Worm (Caenorhabditis elegans): ENCODE data around the gene W02F12.4.

The W02F12.4 gene

ce11 chrV:6710462-6710861 lies 3.7 kb upstream of the W02F12.4 start, which contains the start of gene sna-1:
TSS of gene sna-1 (minus strand) at chrV:6710679.
- no peak for TF ChIP-seq dmd-4 (tag; optimal IDR thresholded peaks at IDR 0.05)
- no peak for TF ChIP-seq mbf-1 (tag; optimal IDR thresholded peaks at IDR 0.05)
- peak; percentile 28 for TF ChIP-seq unc-55 (GFP tag; optimal IDR thresholded peaks at IDR 0.05)
- TF ChIP-seq lin-13 (GFP tag; optimal IDR thresholded peaks at IDR 0.05), result no peak
- peak; percentile 36 for TF ChIP-seq ama-1 (optimal IDR thresholded peaks at IDR 0.05)
- TF ChIP-seq aly-2 (tag; optimal IDR thresholded peaks at IDR 0.05), result no peak
- TF ChIP-seq nhr-6 (tag; optimal IDR thresholded peaks at IDR 0.05), result no peak
- no peak for TF ChIP-seq ZK546.5 (tag; optimal IDR thresholded peaks at IDR 0.05)

ce11 chrV:6709050-6709683 lies 2.4 kb upstream of the W02F12.4 start, which contains the start of gene dlst-1:
TSS of gene dlst-1 (minus strand) at chrV:6709101.
- TF ChIP-seq gmeb-1 (tag; optimal IDR thresholded peaks at IDR 0.05), result peak; percentile 43
- TF ChIP-seq nhr-21 (tag; optimal IDR thresholded peaks at IDR 0.05), result peak; percentile 8
- TF ChIP-seq F13H6.1 (tag; optimal IDR thresholded peaks at IDR 0.05), result peak; percentile 40
- TF ChIP-seq ztf-4 (tag; optimal IDR thresholded peaks at IDR 0.05), result no peak
- TF ChIP-seq nhr-25 (tag; optimal IDR thresholded peaks at IDR 0.05), result peak; percentile 45
- TF ChIP-seq nhr-129 (tag; optimal IDR thresholded peaks at IDR 0.05), result peak; percentile 47
- TF ChIP-seq lsy-2 (tag; optimal IDR thresholded peaks at IDR 0.05), result peak; percentile 21 to 45
- peak; percentile 25 for TF ChIP-seq lin-11 (tag; optimal IDR thresholded peaks at IDR 0.05)
- TF ChIP-seq C34F6.9 (tag; optimal IDR thresholded peaks at IDR 0.05), result peak; percentile 29
- no peak for TF ChIP-seq fos-1 (tag; optimal IDR thresholded peaks at IDR 0.05)
- no peak for TF ChIP-seq mdl-1 (tag; optimal IDR thresholded peaks at IDR 0.05)
- no peak for TF ChIP-seq aly-2 (tag; optimal IDR thresholded peaks at IDR 0.05)
- no peak for TF ChIP-seq nhr-77 (tag; optimal IDR thresholded peaks at IDR 0.05)
- no peak for TF ChIP-seq sem-4 (tag; optimal IDR thresholded peaks at IDR 0.05)
- peak; percentile 66 for TF ChIP-seq sma-3 (GFP tag; optimal IDR thresholded peaks at IDR 0.05)

DNA sequence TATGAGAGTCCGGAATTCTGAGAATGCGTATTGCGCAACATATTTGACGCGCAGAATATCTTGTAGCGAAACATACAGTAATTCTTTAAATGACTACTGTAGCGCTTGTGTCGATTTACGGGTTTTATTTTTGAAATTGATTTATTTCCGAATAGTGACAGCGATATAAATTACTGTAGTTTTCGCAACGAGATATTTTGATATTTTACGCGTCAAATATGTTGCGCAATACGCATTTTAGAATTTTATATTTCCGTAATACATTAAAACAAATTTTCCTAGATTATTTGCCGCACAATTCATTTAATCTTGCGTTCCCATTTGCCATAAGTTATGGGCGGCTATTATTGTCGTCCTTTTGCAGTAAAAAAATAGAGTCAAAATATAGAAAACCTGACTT lies 1.4 kb downstream of the W02F12.4 start:
- TF ChIP-seq nhr-77 (tag; optimal IDR thresholded peaks at IDR 0.05) (no peak), ZK546.5 (tag; optimal IDR thresholded peaks at IDR 0.05) (no peak), alr-1 (tag; optimal IDR thresholded peaks at IDR 0.05) (no peak)

DNA sequence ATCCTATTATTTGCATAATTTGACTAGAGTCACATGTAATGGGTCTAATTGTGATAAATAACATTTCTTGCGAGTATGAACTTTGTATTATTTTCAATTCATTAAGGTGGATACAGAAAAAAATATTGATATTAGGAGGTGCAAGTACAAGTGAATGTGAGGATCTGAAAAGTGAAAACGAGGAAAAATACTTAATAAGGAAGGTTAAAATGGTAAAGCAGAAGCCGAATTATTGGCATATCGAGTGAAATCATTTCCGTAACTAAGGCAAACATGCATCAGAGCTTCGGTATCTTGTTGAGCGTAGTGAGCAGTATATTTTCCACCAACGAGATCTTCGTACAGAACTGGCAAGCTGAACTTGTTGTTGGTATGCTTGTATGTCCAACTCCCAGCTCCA lies 2.3 kb downstream of the W02F12.4 start:
- no peak for TF ChIP-seq zag-1 (tag; optimal IDR thresholded peaks at IDR 0.05)
- no peak for TF ChIP-seq nhr-11 (tag; optimal IDR thresholded peaks at IDR 0.05)
- TF ChIP-seq skn-1 (tag; optimal IDR thresholded peaks at IDR 0.05), result no peak
- no peak for TF ChIP-seq F13H6.1 (tag; optimal IDR thresholded peaks at IDR 0.05)
- TF ChIP-seq nhr-6 (tag; optimal IDR thresholded peaks at IDR 0.05), result no peak
- no peak for TF ChIP-seq crh-2 (tag; optimal IDR thresholded peaks at IDR 0.05)
- TF ChIP-seq ZK546.5 (tag; optimal IDR thresholded peaks at IDR 0.05), result no peak

DNA sequence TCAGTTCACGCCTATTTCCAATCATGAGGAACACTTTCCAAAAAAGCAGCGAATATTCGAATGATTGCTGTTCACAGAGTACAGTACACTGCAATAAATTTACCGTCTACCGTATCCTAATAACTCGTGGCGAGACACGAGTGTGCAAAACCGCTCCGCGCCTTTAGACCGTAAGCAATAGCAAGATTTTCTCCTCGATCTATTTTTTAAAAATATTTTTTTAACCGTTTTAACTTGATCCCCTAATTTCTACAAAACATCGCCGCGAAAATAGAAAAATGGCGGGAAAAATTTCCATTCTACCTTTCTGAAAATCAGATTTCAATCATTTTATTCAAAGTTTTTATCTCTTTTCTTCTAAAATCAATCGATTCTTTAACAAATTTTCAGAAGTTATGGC lies 4.0 kb downstream of the W02F12.4 start, which contains the start of gene era-1:
TSS of gene era-1 (plus strand) at position 366 of the 400 bp plus-strand sequence.
- no peak for TF ChIP-seq blmp-1 (tag; optimal IDR thresholded peaks at IDR 0.05; ENCODE audit: insufficient read depth)
- TF ChIP-seq ceh-16 (tag; optimal IDR thresholded peaks at IDR 0.05), result no peak
- TF ChIP-seq F13H6.1 (tag; optimal IDR thresholded peaks at IDR 0.05), result no peak
- no peak for TF ChIP-seq nhr-77 (tag; optimal IDR thresholded peaks at IDR 0.05)
- TF ChIP-seq unc-55 (GFP tag; optimal IDR thresholded peaks at IDR 0.05), result no peak
- TF ChIP-seq crh-2 (tag; optimal IDR thresholded peaks at IDR 0.05), result no peak
- no peak for TF ChIP-seq peb-1 (tag; optimal IDR thresholded peaks at IDR 0.05)
- no peak for TF ChIP-seq nhr-129 (tag; optimal IDR thresholded peaks at IDR 0.05)
- no peak for TF ChIP-seq skn-1 (tag; optimal IDR thresholded peaks at IDR 0.05)
- no peak for TF ChIP-seq R02D3.7 (tag; optimal IDR thresholded peaks at IDR 0.05)
- TF ChIP-seq zag-1 (tag; optimal IDR thresholded peaks at IDR 0.05), result no peak
- no peak for TF ChIP-seq sma-3 (GFP tag; optimal IDR thresholded peaks at IDR 0.05)
- TF ChIP-seq nhr-237 (tag; optimal IDR thresholded peaks at IDR 0.05), result no peak
- no peak for TF ChIP-seq lin-11 (tag; optimal IDR thresholded peaks at IDR 0.05)
- TF ChIP-seq alr-1 (tag; optimal IDR thresholded peaks at IDR 0.05), result no peak
- TF ChIP-seq snpc-4 (tag; optimal IDR thresholded peaks at IDR 0.05), result no peak

Measured in whole organism, L2 larva.